Worm (Caenorhabditis elegans) whole organism, young adult: ENCODE results near the gene F45E10.2.

Source experiments
- B0336.3 ChIP-seq: fragments of 200-800 bp; sonication (Bioruptor generic); IDR thresholded peaks from 2 replicates; pipeline ENCODE4 v1.3.6; 2022; ENCODE audit warnings: missing genetic modification characterization, missing compliant biosample characterization
- C17E4.6 ChIP-seq: fragments of 200-800 bp; sonication (Bioruptor generic); IDR thresholded peaks from 2 replicates; pipeline ENCODE4 v1.3.6; 2022; ENCODE audit warnings: missing genetic modification reagents, missing genetic modification characterization, missing compliant biosample characterization
- Y53G8AR.9 ChIP-seq: fragments of 200-800 bp; sonication (Bioruptor generic); conservative IDR thresholded peaks from 2 replicates; pipeline ENCODE4 v1.3.6; 2022; ENCODE audit warnings: missing genetic modification reagents, missing genetic modification characterization, missing compliant biosample characterization
- attf-5 ChIP-seq: fragments of 200-800 bp; sonication (Bioruptor generic); optimal IDR thresholded peaks from 2 replicates; lab custom pipeline; 2018; ENCODE audit warnings: mild to moderate bottlenecking, missing genetic modification characterization, missing compliant biosample characterization
- ceh-100 ChIP-seq: fragments of 200-800 bp; sonication (Bioruptor generic); IDR thresholded peaks from 2 replicates; pipeline ENCODE4 v1.3.6; 2022; ENCODE audit warnings: missing genetic modification reagents, missing genetic modification characterization, missing compliant biosample characterization
- efl-1 ChIP-seq: fragments of 150-350 bp; optimal IDR thresholded peaks from 2 replicates; lab custom pipeline; 2014; ENCODE audit warnings: missing biosample characterization, missing genetic modification reagents, missing genetic modification characterization
- hmg-20 ChIP-seq: fragments of 200-800 bp; sonication (Bioruptor generic); IDR thresholded peaks from 2 replicates; pipeline ENCODE4 v1.3.6; 2022; ENCODE audit warnings: missing genetic modification reagents, missing genetic modification characterization, missing compliant biosample characterization
- pha-4 ChIP-seq: fragments of 150-350 bp; sonication (generic microtip); optimal IDR thresholded peaks from 2 replicates; lab custom pipeline; 2014; ENCODE audit warnings: missing biosample characterization, missing genetic modification reagents, missing genetic modification characterization
- snpc-4 ChIP-seq, 5 experiments: fragments of 150-350 bp in 1 of 5; sonication (generic microtip) in 4 of 5; optimal IDR thresholded peaks; 2 replicates each; lab custom pipeline; 2014 to 2018; ENCODE audit warnings: missing genetic modification characterization in 5 of 5, missing biosample characterization in 3 of 5, antibody characterized with exemption in 2 of 5, mild to moderate bottlenecking in 2 of 5, missing compliant biosample characterization in 2 of 5, missing genotype in 2 of 5, moderate library complexity in 2 of 5, missing genetic modification reagents in 1 of 5
- tbx-9 ChIP-seq: sonication (generic microtip); optimal IDR thresholded peaks from 2 replicates; lab custom pipeline; 2016; ENCODE audit warnings: borderline replicate concordance, missing genetic modification characterization, inconsistent platforms, missing compliant biosample characterization
- zfh-2 ChIP-seq: fragments of 200-800 bp; sonication (Bioruptor generic); conservative IDR thresholded peaks from 2 replicates; pipeline ENCODE4 v1.3.6; 2022; ENCODE audit warnings: missing genetic modification reagents, missing genetic modification characterization, missing compliant biosample characterization
- ztf-25 ChIP-seq: fragments of 200-800 bp; sonication (Bioruptor generic); IDR thresholded peaks from 2 replicates; pipeline ENCODE4 v1.3.6; 2022; ENCODE audit warnings: missing genetic modification reagents, missing genetic modification characterization, missing compliant biosample characterization
- ztf-3 ChIP-seq: fragments of 200-800 bp; sonication (Bioruptor generic); optimal IDR thresholded peaks from 2 replicates; lab custom pipeline; 2018; ENCODE audit warnings: mild to moderate bottlenecking, missing genetic modification characterization, missing compliant biosample characterization

ce11 chrII:11086770-11087169 lies 31.6 kb upstream of the F45E10.2 start:
- TF ChIP-seq zfh-2 (GFP tag; lab: Robert Waterston, UW) = no peak
- TF ChIP-seq hmg-20 (GFP tag; lab: Robert Waterston, UW) = no peak
- TF ChIP-seq snpc-4 (GFP tag; optimal IDR thresholded peaks at IDR 0.05; lab: Kevin White, UChicago) = no peak
- TF ChIP-seq snpc-4 (tag; optimal IDR thresholded peaks at IDR 0.05; lab: Kevin White, UChicago) = no peak
- TF ChIP-seq attf-5 (GFP tag; lab: Kevin White, UChicago) = no peak
- no peak for TF ChIP-seq Y53G8AR.9
- no peak for TF ChIP-seq C17E4.6 (GFP tag; lab: Robert Waterston, UW)
- TF ChIP-seq ceh-100 = no peak
- TF ChIP-seq ztf-25 (GFP tag; lab: Robert Waterston, UW) = no peak
- no peak for TF ChIP-seq tbx-9
- TF ChIP-seq efl-1 = no peak
- TF ChIP-seq ztf-3 (GFP tag; lab: Kevin White, UChicago) = no peak
- no peak for TF ChIP-seq pha-4
- TF ChIP-seq B0336.3 = no peak
